Fruit fly (Drosophila melanogaster): Measurements from ENCODE around the gene pum.
A peak's percentile ranks its signal among the peaks of the same experiment; 100 is the strongest.

Gene pum

dm6 chr3R:9260421-9260973, 23.0 kb upstream of the pum start, which contains the start of gene ATP6AP2 (continued):
- TF ChIP-seq HLH3B (GFP tag; IDR thresholded peaks at IDR 0.05) = peak; percentile 28; the same call in 1 of the 2 replicates
- TF ChIP-seq PHDP (tag; optimal IDR thresholded peaks at IDR 0.05) = peak; percentile 65
- TF ChIP-seq Hmr (GFP tag; optimal IDR thresholded peaks at IDR 0.05) = peak; percentile 71
- TF ChIP-seq sc (optimal IDR thresholded peaks at IDR 0.05) = no peak
- no peak for TF ChIP-seq sc (GFP tag; optimal IDR thresholded peaks at IDR 0.05)
- TF ChIP-seq inv (GFP tag; IDR thresholded peaks at IDR 0.05; ENCODE audit: partially characterized antibody) = peak; percentile 71
- TF ChIP-seq NC2β (GFP tag; optimal IDR thresholded peaks at IDR 0.05) = no peak
- no peak for TF ChIP-seq ham (GFP tag; IDR thresholded peaks at IDR 0.05)
- peak; percentile 43 for TF ChIP-seq CG9727 (GFP tag; optimal IDR thresholded peaks at IDR 0.05)
- no peak for TF ChIP-seq CG10274 (GFP tag; optimal IDR thresholded peaks at IDR 0.05)
- TF ChIP-seq dpn (GFP tag; optimal IDR thresholded peaks at IDR 0.05) = peak; percentile 33 to 69
- TF ChIP-seq stwl (tag; optimal IDR thresholded peaks at IDR 0.05) = peak; percentile 95
- TF ChIP-seq br (optimal IDR thresholded peaks at IDR 0.05) = no peak
- TF ChIP-seq gsb-n (tag; optimal IDR thresholded peaks at IDR 0.05) = no peak
- no peak for TF ChIP-seq ab (GFP tag; optimal IDR thresholded peaks at IDR 0.05)
- TF ChIP-seq CG13424 (tag; optimal IDR thresholded peaks at IDR 0.05) = peak; percentile 72
- peak; percentile 21; the same call in 1 of the 2 replicates for TF ChIP-seq lmd (GFP tag; IDR thresholded peaks at IDR 0.05)
- peak; percentile 39; the same call in 1 of the 2 replicates for TF ChIP-seq ato (GFP tag; IDR thresholded peaks at IDR 0.05; ENCODE audit: partially characterized antibody)
- no peak for TF ChIP-seq pb (GFP tag; optimal IDR thresholded peaks at IDR 0.05)
- no peak for TF ChIP-seq psq (GFP tag; optimal IDR thresholded peaks at IDR 0.05)
- TF ChIP-seq B-H2 (GFP tag; optimal IDR thresholded peaks at IDR 0.05) = peak; percentile 83
- no peak for TF ChIP-seq sisA (GFP tag; IDR thresholded peaks at IDR 0.05)
- peak; percentile 32 for TF ChIP-seq dm (GFP tag; optimal IDR thresholded peaks at IDR 0.05)
- TF ChIP-seq CG9797 (GFP tag; optimal IDR thresholded peaks at IDR 0.05) = peak; percentile 24
- no peak for TF ChIP-seq CG12219 (GFP tag; optimal IDR thresholded peaks at IDR 0.05)
- peak; percentile 63 for TF ChIP-seq CG10267 (tag; optimal IDR thresholded peaks at IDR 0.05)
- TF ChIP-seq CG9609 (GFP tag; optimal IDR thresholded peaks at IDR 0.05) = no peak
- TF ChIP-seq lilli (GFP tag; optimal IDR thresholded peaks at IDR 0.05) = peak; percentile 58
- no peak for TF ChIP-seq run (tag; optimal IDR thresholded peaks at IDR 0.05)
- TF ChIP-seq CG18262 (tag; optimal IDR thresholded peaks at IDR 0.05) = no peak
- peak; percentile 72 for TF ChIP-seq hb (GFP tag; IDR thresholded peaks at IDR 0.05; ENCODE audit: partially characterized antibody)
- TF ChIP-seq peb (GFP tag; IDR thresholded peaks at IDR 0.05) = no peak
- peak; percentile 84 for TF ChIP-seq amos (GFP tag; IDR thresholded peaks at IDR 0.05; ENCODE audit: partially characterized antibody)
- TF ChIP-seq lov (optimal IDR thresholded peaks at IDR 0.05) = no peak
- TF ChIP-seq lov (GFP tag; IDR thresholded peaks at IDR 0.05) = no peak
- no peak for TF ChIP-seq Atf-2 (GFP tag; optimal IDR thresholded peaks at IDR 0.05)
- peak; percentile 17 for TF ChIP-seq nom (GFP tag; optimal IDR thresholded peaks at IDR 0.05)
- TF ChIP-seq CG11504 (tag; optimal IDR thresholded peaks at IDR 0.05) = no peak
- peak; percentile 77 for TF ChIP-seq Dbx (GFP tag; IDR thresholded peaks at IDR 0.05)
- no peak for TF ChIP-seq Ada2b (GFP tag; IDR thresholded peaks at IDR 0.05)
- peak; percentile 72 for TF ChIP-seq Xbp1 (GFP tag; optimal IDR thresholded peaks at IDR 0.05)
- TF ChIP-seq slou (GFP tag; optimal IDR thresholded peaks at IDR 0.05) = peak; percentile 12
- TF ChIP-seq Ets97D (GFP tag; optimal IDR thresholded peaks at IDR 0.05) = peak; percentile 79
- TF ChIP-seq CG16863 (GFP tag; optimal IDR thresholded peaks at IDR 0.05) = no peak
- peak; percentile 63 for TF ChIP-seq nerfin-2 (GFP tag; IDR thresholded peaks at IDR 0.05; ENCODE audit: partially characterized antibody)
- TF ChIP-seq CG10462 (GFP tag; optimal IDR thresholded peaks at IDR 0.05) = no peak
- peak; percentile 42 for TF ChIP-seq CG33557 (GFP tag; optimal IDR thresholded peaks at IDR 0.05)
- TF ChIP-seq wdn (GFP tag; IDR thresholded peaks at IDR 0.05) = no peak
- TF ChIP-seq lola (GFP tag; optimal IDR thresholded peaks at IDR 0.05) = peak in 1 of 3 experiments; percentile 41
- peak; percentile 57 for TF ChIP-seq Fer2 (tag; optimal IDR thresholded peaks at IDR 0.05)
- 0 out of 3 replicates have a peak, but pooled peaks have one; percentile 7 for TF ChIP-seq CG7357 (GFP tag; IDR thresholded peaks at IDR 0.05)
